Worm (Caenorhabditis elegans): ENCODE measurements around the gene dcr-1.

- no peak for TF ChIP-seq athp-1 (tag; optimal IDR thresholded peaks at IDR 0.05)
- TF ChIP-seq snpc-4 (GFP tag; optimal IDR thresholded peaks at IDR 0.05), result no peak
- no peak for TF ChIP-seq snpc-4 (tag; optimal IDR thresholded peaks at IDR 0.05)
- no peak for TF ChIP-seq ets-4 (GFP tag; optimal IDR thresholded peaks at IDR 0.05)
- no peak for TF ChIP-seq ama-1 (optimal IDR thresholded peaks at IDR 0.05)
- no peak for TF ChIP-seq ama-1 (GFP tag; optimal IDR thresholded peaks at IDR 0.05)
- TF ChIP-seq T26A5.8 (tag; optimal IDR thresholded peaks at IDR 0.05), result no peak
- no peak for TF ChIP-seq mel-28 (tag; optimal IDR thresholded peaks at IDR 0.05; ENCODE audit: borderline replicate concordance)
Measured at ce11 chrIII:8098116-8098515, 18.0 kb upstream of the dcr-1 start, which contains the start of gene K06H7.8.

Measured in whole organism, young adult.